Fruit fly (Drosophila melanogaster): ENCODE measurements around the gene alpha-Man-IIa.

alpha-Man-IIa gene

dm6 chr3R:9399951-9400392, 12.4 kb upstream of the alpha-Man-IIa start, which contains the start of gene CG34117 (continued):
- TF ChIP-seq Sox102F (GFP tag; optimal IDR thresholded peaks at IDR 0.05), result peak; percentile 83
- peak; percentile 84 for TF ChIP-seq Fer1 (GFP tag; optimal IDR thresholded peaks at IDR 0.05)
- no peak for TF ChIP-seq CG16813 (GFP tag; IDR thresholded peaks at IDR 0.05; ENCODE audit: partially characterized antibody)
- TF ChIP-seq gem (tag; optimal IDR thresholded peaks at IDR 0.05), result peak; percentile 90
- TF ChIP-seq disco-r (GFP tag; optimal IDR thresholded peaks at IDR 0.05), result no peak
- TF ChIP-seq CG6254 (GFP tag; optimal IDR thresholded peaks at IDR 0.05), result peak; percentile 50
- no peak for TF ChIP-seq kni (GFP tag; optimal IDR thresholded peaks at IDR 0.05)
- TF ChIP-seq CG17612 (GFP tag; IDR thresholded peaks at IDR 0.05), result peak; percentile 5; the same call in 1 of the 2 replicates
- TF ChIP-seq lov (optimal IDR thresholded peaks at IDR 0.05), result no peak
- TF ChIP-seq lov (GFP tag; IDR thresholded peaks at IDR 0.05), result no peak
- TF ChIP-seq twi (tag; optimal IDR thresholded peaks at IDR 0.05), result peak; percentile 63
- TF ChIP-seq CG9215 (GFP tag; IDR thresholded peaks at IDR 0.05), result peak; percentile 61
- TF ChIP-seq Side (GFP tag; optimal IDR thresholded peaks at IDR 0.05), result peak; percentile 67
- 0 out of 2 replicates have a peak, but pooled peaks have one; percentile 46 for TF ChIP-seq sens-2 (GFP tag; IDR thresholded peaks at IDR 0.05)
- TF ChIP-seq Atf6 (GFP tag; IDR thresholded peaks at IDR 0.05), result peak; percentile 82
- TF ChIP-seq Xbp1 (GFP tag; optimal IDR thresholded peaks at IDR 0.05), result peak; percentile 91
- TF ChIP-seq Eip74EF (GFP tag; optimal IDR thresholded peaks at IDR 0.05), result peak in 1 of 2 experiments; percentile 73
- no peak for TF ChIP-seq CG3163 (GFP tag; optimal IDR thresholded peaks at IDR 0.05)
- TF ChIP-seq danr (GFP tag; IDR thresholded peaks at IDR 0.05), result 0 out of 2 replicates have a peak, but pooled peaks have one; percentile 31
- no peak for TF ChIP-seq dimm (GFP tag; IDR thresholded peaks at IDR 0.05)
- no peak for TF ChIP-seq CG3838 (GFP tag; optimal IDR thresholded peaks at IDR 0.05)
- TF ChIP-seq ranshi (GFP tag; IDR thresholded peaks at IDR 0.05), result peak; percentile 87
- peak; percentile 50 for TF ChIP-seq maf-S (GFP tag; optimal IDR thresholded peaks at IDR 0.05)
- peak; percentile 76; the same call in 2 of the 3 replicates for TF ChIP-seq dysf (GFP tag; IDR thresholded peaks at IDR 0.05)
- TF ChIP-seq amos (GFP tag; IDR thresholded peaks at IDR 0.05; ENCODE audit: partially characterized antibody), result no peak
- no peak for TF ChIP-seq toy (GFP tag; IDR thresholded peaks at IDR 0.05)
- TF ChIP-seq unc-4 (GFP tag; IDR thresholded peaks at IDR 0.05; ENCODE audit: partially characterized antibody), result peak; percentile 29; the same call in 1 of the 2 replicates
- no peak for TF ChIP-seq NC2α (GFP tag; optimal IDR thresholded peaks at IDR 0.05)
- TF ChIP-seq stwl (tag; optimal IDR thresholded peaks at IDR 0.05), result peak; percentile 58
- peak; percentile 54 for TF ChIP-seq tio (GFP tag; optimal IDR thresholded peaks at IDR 0.05)
- peak; percentile 78 for TF ChIP-seq CoRest (tag; optimal IDR thresholded peaks at IDR 0.05)
- peak; percentile 27 for TF ChIP-seq CG30431 (GFP tag; optimal IDR thresholded peaks at IDR 0.05)
- no peak for TF ChIP-seq hkb (optimal IDR thresholded peaks at IDR 0.05)
- peak; percentile 88 for TF ChIP-seq hkb (GFP tag; IDR thresholded peaks at IDR 0.05)
- peak; percentile 64 for TF ChIP-seq CG5245 (GFP tag; optimal IDR thresholded peaks at IDR 0.05)
- no peak for TF ChIP-seq Optix (GFP tag; IDR thresholded peaks at IDR 0.05)
- TF ChIP-seq pita (GFP tag; optimal IDR thresholded peaks at IDR 0.05), result no peak
- no peak for TF ChIP-seq CG14965 (GFP tag; optimal IDR thresholded peaks at IDR 0.05; ENCODE audit: borderline replicate concordance)
- no peak for TF ChIP-seq Ets65A (GFP tag)
- peak; percentile 57 for TF ChIP-seq Nf-YB (GFP tag; optimal IDR thresholded peaks at IDR 0.05)
- peak; percentile 83 for TF ChIP-seq so (GFP tag; IDR thresholded peaks at IDR 0.05)
- TF ChIP-seq Hr39 (optimal IDR thresholded peaks at IDR 0.05), result no peak
- peak; percentile 88 for TF ChIP-seq CG17328 (GFP tag; IDR thresholded peaks at IDR 0.05)
- no peak for TF ChIP-seq bigmax (GFP tag; optimal IDR thresholded peaks at IDR 0.05)
- peak; percentile 86 for TF ChIP-seq Fer3 (tag; optimal IDR thresholded peaks at IDR 0.05)
- peak; percentile 80 for TF ChIP-seq CG17385 (GFP tag; optimal IDR thresholded peaks at IDR 0.05)
- peak; percentile 49 for TF ChIP-seq Hmx (GFP tag; optimal IDR thresholded peaks at IDR 0.05)
- peak; percentile 94 for TF ChIP-seq MBD-R2 (GFP tag; IDR thresholded peaks at IDR 0.05)
- TF ChIP-seq CG43689 (GFP tag; IDR thresholded peaks at IDR 0.05), result peak; percentile 40; the same call in 1 of the 2 replicates
- TF ChIP-seq CG5180 (GFP tag; optimal IDR thresholded peaks at IDR 0.05), result peak; percentile 53
- peak; percentile 49; the same call in 1 of the 2 replicates for TF ChIP-seq CG16779 (GFP tag; IDR thresholded peaks at IDR 0.05)
